Fruit fly (Drosophila melanogaster): Measurements from ENCODE around the gene Sms.

Sms gene

DNA sequence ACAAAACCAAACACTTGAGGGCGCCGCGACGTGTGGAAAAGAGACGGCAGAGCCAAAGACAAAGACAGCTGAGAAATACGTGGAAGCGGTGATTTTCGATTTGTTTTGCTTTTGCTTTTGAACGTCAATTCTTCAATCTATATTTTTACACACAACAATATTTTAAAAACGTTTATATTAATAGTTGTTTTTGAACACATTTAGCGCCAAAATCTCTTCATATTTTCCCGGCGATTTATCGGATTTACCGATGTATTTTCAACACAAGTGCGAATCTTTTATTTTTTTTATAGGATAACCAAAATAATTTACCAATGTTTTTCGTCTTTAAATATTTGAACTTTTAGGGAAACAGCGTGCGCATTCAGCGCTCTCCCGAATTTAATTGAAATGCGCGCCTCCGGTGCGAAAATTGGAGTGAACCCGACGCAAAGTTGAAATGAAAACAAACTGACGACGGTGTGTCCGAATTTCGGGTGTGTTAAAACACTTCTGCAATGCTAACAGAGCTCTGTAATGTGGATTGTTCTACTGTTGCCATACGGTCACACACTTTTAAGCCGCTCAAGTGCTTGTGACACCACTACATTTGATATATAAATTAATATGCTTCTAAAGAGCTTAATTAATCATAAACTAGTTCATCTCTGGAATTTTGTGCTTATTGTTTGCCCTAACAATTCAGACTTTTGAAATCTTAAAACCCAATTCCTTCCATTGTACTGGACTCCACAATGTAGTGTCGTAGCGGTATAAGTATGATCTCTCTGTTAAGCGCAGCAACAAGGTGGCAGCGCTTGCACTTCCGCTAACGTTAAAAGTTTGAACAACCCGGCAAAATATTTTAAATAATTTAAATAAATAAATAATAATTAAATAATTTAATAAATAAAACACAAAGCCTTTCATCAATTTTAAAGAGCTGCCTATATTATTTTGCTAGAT, 10.4 kb downstream of the Sms start, which contains the start of gene app (continued):
- TF ChIP-seq gce (GFP tag; IDR thresholded peaks at IDR 0.05) (peak; percentile 86), bbx (GFP tag; IDR thresholded peaks at IDR 0.05; ENCODE audit: partially characterized antibody) (peak; percentile 63), CG14710 (tag; optimal IDR thresholded peaks at IDR 0.05) (peak; percentile 94), CG1024 (GFP tag; IDR thresholded peaks at IDR 0.05) (peak; percentile 78), lov (optimal IDR thresholded peaks at IDR 0.05) (no peak), lov (GFP tag; IDR thresholded peaks at IDR 0.05) (peak; percentile 86), CG31365 (tag; optimal IDR thresholded peaks at IDR 0.05) (peak; percentile 70), vvl (GFP tag; IDR thresholded peaks at IDR 0.05) (peak; percentile 96), Sox100B (GFP tag; optimal IDR thresholded peaks at IDR 0.05) (peak; percentile 84), CG17612 (GFP tag; IDR thresholded peaks at IDR 0.05) (peak; percentile 70), jumu (GFP tag; optimal IDR thresholded peaks at IDR 0.05) (peak; percentile 72), Neu2 (GFP tag; optimal IDR thresholded peaks at IDR 0.05; ENCODE audit: borderline replicate concordance) (peak; percentile 37), peb (GFP tag; IDR thresholded peaks at IDR 0.05) (peak; percentile 82), CG1647 (GFP tag; optimal IDR thresholded peaks at IDR 0.05) (peak; percentile 39), croc (GFP tag; conservative IDR thresholded peaks at IDR 0.05) (peak; percentile 81), Nf-YA (GFP tag; IDR thresholded peaks at IDR 0.05) (peak; percentile 69), jing (GFP tag; optimal IDR thresholded peaks at IDR 0.05) (peak; percentile 78), CG3847 (GFP tag; IDR thresholded peaks at IDR 0.05) (peak; percentile 84), Rfx (GFP tag; IDR thresholded peaks at IDR 0.05) (peak; percentile 93), z (GFP tag; IDR thresholded peaks at IDR 0.05) (no peak), CG34224 (GFP tag; IDR thresholded peaks at IDR 0.05; ENCODE audit: partially characterized antibody) (no peak), tup (GFP tag; optimal IDR thresholded peaks at IDR 0.05) (peak; percentile 76), CG2889 (GFP tag; IDR thresholded peaks at IDR 0.05) (peak; percentile 79), dan (GFP tag; IDR thresholded peaks at IDR 0.05) (no peak), Kr (GFP tag; optimal IDR thresholded peaks at IDR 0.05) (no peak), CG10979 (tag; optimal IDR thresholded peaks at IDR 0.05) (peak; percentile 78), gem (tag; optimal IDR thresholded peaks at IDR 0.05) (peak; percentile 90), NK7.1 (GFP tag; optimal IDR thresholded peaks at IDR 0.05) (peak; percentile 48), gro (GFP tag; optimal IDR thresholded peaks at IDR 0.05) (peak; percentile 69), CG7987 (GFP tag; optimal IDR thresholded peaks at IDR 0.05) (peak; percentile 86), fu2 (GFP tag; optimal IDR thresholded peaks at IDR 0.05) (peak; percentile 59), CG2120 (GFP tag; optimal IDR thresholded peaks at IDR 0.05) (peak; percentile 83), CG3407 (GFP tag; optimal IDR thresholded peaks at IDR 0.05) (peak; percentile 64), pb (GFP tag; optimal IDR thresholded peaks at IDR 0.05) (peak; percentile 57), CG10431 (GFP tag; optimal IDR thresholded peaks at IDR 0.05) (peak; percentile 61), ato (GFP tag; IDR thresholded peaks at IDR 0.05; ENCODE audit: partially characterized antibody) (no peak), tx (GFP tag; optimal IDR thresholded peaks at IDR 0.05) (peak; percentile 51), chm (GFP tag; IDR thresholded peaks at IDR 0.05) (peak; percentile 87), B-H2 (GFP tag; optimal IDR thresholded peaks at IDR 0.05) (peak; percentile 93), CG15011 (GFP tag; optimal IDR thresholded peaks at IDR 0.05) (peak; percentile 74), CG14441 (GFP tag; IDR thresholded peaks at IDR 0.05) (peak; percentile 90), Spps (tag; optimal IDR thresholded peaks at IDR 0.05) (peak; percentile 24), CG1603 (tag; optimal IDR thresholded peaks at IDR 0.05) (peak; percentile 91), maf-S (GFP tag; optimal IDR thresholded peaks at IDR 0.05) (peak; percentile 73), pros (GFP tag; optimal IDR thresholded peaks at IDR 0.05) (peak; percentile 2), al (GFP tag; IDR thresholded peaks at IDR 0.05) (peak; percentile 81), CG4617 (GFP tag; optimal IDR thresholded peaks at IDR 0.05; ENCODE audit: borderline replicate concordance) (no peak), CHES-1-like (GFP tag; optimal IDR thresholded peaks at IDR 0.05) (peak; percentile 73), Hr51 (GFP tag; optimal IDR thresholded peaks at IDR 0.05) (peak; percentile 51 to 87)

Measured in whole organism, embryonic.